Worm (Caenorhabditis elegans) whole organism, late embryonic: Measurements from ENCODE around the gene F16G10.3.

Source experiments
- C08G9.2 ChIP-seq: sonication (generic microtip); optimal IDR thresholded peaks from 2 replicates; lab custom pipeline; 2016; ENCODE audit warnings: mild to moderate bottlenecking, missing genetic modification characterization, moderate library complexity, missing compliant biosample characterization
- K02D7.2 ChIP-seq: sonication (generic microtip); optimal IDR thresholded peaks from 2 replicates; lab custom pipeline; 2017; ENCODE audit warnings: mild to moderate bottlenecking, missing genetic modification characterization, missing compliant biosample characterization
- K09A11.1 ChIP-seq: sonication (generic microtip); optimal IDR thresholded peaks from 2 replicates; lab custom pipeline; 2017; ENCODE audit warnings: antibody characterized with exemption, mild to moderate bottlenecking, missing genetic modification characterization, missing compliant biosample characterization; ENCODE audit not compliant: insufficient read depth
- ahr-1 ChIP-seq: sonication (generic microtip); optimal IDR thresholded peaks from 2 replicates; lab custom pipeline; 2016; ENCODE audit warnings: missing genetic modification characterization, missing compliant biosample characterization
- ceh-14 ChIP-seq: sonication (generic microtip); optimal IDR thresholded peaks from 2 replicates; lab custom pipeline; 2016; ENCODE audit warnings: missing genotype, missing genetic modification characterization, missing compliant biosample characterization
- ceh-18 ChIP-seq: sonication (generic microtip); optimal IDR thresholded peaks from 2 replicates; lab custom pipeline; 2016; ENCODE audit warnings: missing genetic modification characterization, missing compliant biosample characterization
- ceh-34 ChIP-seq: sonication (generic microtip); optimal IDR thresholded peaks from 2 replicates; lab custom pipeline; 2016; ENCODE audit warnings: mild to moderate bottlenecking, missing genetic modification characterization, missing compliant biosample characterization
- ceh-48 ChIP-seq: sonication (generic microtip); optimal IDR thresholded peaks from 2 replicates; lab custom pipeline; 2016; ENCODE audit warnings: missing genetic modification characterization, inconsistent platforms, missing compliant biosample characterization
- ceh-6 ChIP-seq: fragments of 200-800 bp; sonication (Bioruptor generic); optimal IDR thresholded peaks from 2 replicates; lab custom pipeline; 2018; ENCODE audit warnings: mild to moderate bottlenecking, missing genetic modification characterization, missing compliant biosample characterization
- ceh-9 ChIP-seq: sonication (generic microtip); optimal IDR thresholded peaks from 2 replicates; lab custom pipeline; 2016; ENCODE audit warnings: mild to moderate bottlenecking, missing genetic modification characterization, inconsistent platforms, missing compliant biosample characterization
- che-1 ChIP-seq: sonication (generic microtip); optimal IDR thresholded peaks from 2 replicates; lab custom pipeline; 2016; ENCODE audit warnings: mild to moderate bottlenecking, missing genetic modification characterization, missing compliant biosample characterization
- dve-1 ChIP-seq: sonication (generic microtip); optimal IDR thresholded peaks from 2 replicates; lab custom pipeline; 2017; ENCODE audit warnings: antibody characterized with exemption, mild to moderate bottlenecking, missing genetic modification characterization, missing compliant biosample characterization
- elt-4 ChIP-seq: sonication (generic microtip); optimal IDR thresholded peaks from 2 replicates; lab custom pipeline; 2016; ENCODE audit warnings: missing genetic modification characterization, missing compliant biosample characterization
- ets-4 ChIP-seq: sonication (generic microtip); optimal IDR thresholded peaks from 2 replicates; lab custom pipeline; 2016; ENCODE audit warnings: missing genetic modification characterization, missing compliant biosample characterization
- fkh-6 ChIP-seq: sonication (generic microtip); optimal IDR thresholded peaks from 2 replicates; lab custom pipeline; 2016; ENCODE audit warnings: missing genetic modification characterization, missing compliant biosample characterization
- gmeb-2 ChIP-seq: sonication (generic microtip); optimal IDR thresholded peaks from 2 replicates; lab custom pipeline; 2016; ENCODE audit warnings: missing genetic modification characterization, inconsistent platforms, missing compliant biosample characterization
- hlh-8 ChIP-seq: sonication (generic microtip); optimal IDR thresholded peaks from 2 replicates; lab custom pipeline; 2016; ENCODE audit warnings: missing genotype, missing genetic modification characterization, missing compliant biosample characterization
- lin-11 ChIP-seq: fragments of 200-800 bp; sonication (Bioruptor generic); optimal IDR thresholded peaks from 2 replicates; lab custom pipeline; 2018; ENCODE audit warnings: mild to moderate bottlenecking, missing genetic modification characterization, missing compliant biosample characterization
- madf-2 ChIP-seq: sonication (generic microtip); optimal IDR thresholded peaks from 2 replicates; lab custom pipeline; 2017; ENCODE audit warnings: missing genetic modification characterization, missing compliant biosample characterization
- nhr-11 ChIP-seq: fragments of 150-350 bp; optimal IDR thresholded peaks from 2 replicates; lab custom pipeline; 2014; ENCODE audit warnings: missing biosample characterization, missing genetic modification characterization
- nhr-232 ChIP-seq: sonication (generic microtip); optimal IDR thresholded peaks from 2 replicates; lab custom pipeline; 2016; ENCODE audit warnings: missing genetic modification characterization, missing compliant biosample characterization
- odd-2 ChIP-seq: sonication (generic microtip); optimal IDR thresholded peaks from 2 replicates; lab custom pipeline; 2017; ENCODE audit warnings: antibody characterized with exemption, mild to moderate bottlenecking, missing genetic modification characterization, missing compliant biosample characterization
- pag-3 ChIP-seq: sonication (generic microtip); optimal IDR thresholded peaks from 2 replicates; lab custom pipeline; 2016; ENCODE audit warnings: missing compliant biosample characterization, missing genetic modification characterization, borderline replicate concordance
- pat-9 ChIP-seq: fragments of 200-800 bp; sonication (Bioruptor generic); optimal IDR thresholded peaks from 2 replicates; lab custom pipeline; 2018; ENCODE audit warnings: mild to moderate bottlenecking, missing genetic modification characterization, moderate library complexity, missing compliant biosample characterization
- pha-2 ChIP-seq: sonication (generic microtip); optimal IDR thresholded peaks from 2 replicates; lab custom pipeline; 2017; ENCODE audit warnings: mild to moderate bottlenecking, missing genetic modification characterization, missing compliant biosample characterization
- pha-4 ChIP-seq: fragments of 150-350 bp; optimal IDR thresholded peaks from 2 replicates; lab custom pipeline; 2018; ENCODE audit warnings: missing biosample characterization, missing genetic modification reagents, missing genetic modification characterization
- ref-2 ChIP-seq: sonication (generic microtip); optimal IDR thresholded peaks from 2 replicates; lab custom pipeline; 2016; ENCODE audit warnings: missing genetic modification characterization, missing compliant biosample characterization
- rnt-1 ChIP-seq: sonication (generic microtip); optimal IDR thresholded peaks from 2 replicates; lab custom pipeline; 2016; ENCODE audit warnings: missing genetic modification characterization, missing compliant biosample characterization
- sdc-2 ChIP-seq: sonication (generic microtip); optimal IDR thresholded peaks from 2 replicates; lab custom pipeline; 2016; ENCODE audit warnings: missing genotype, missing genetic modification characterization, missing compliant biosample characterization
- syd-9 ChIP-seq: sonication (generic microtip); optimal IDR thresholded peaks from 2 replicates; lab custom pipeline; 2016; ENCODE audit warnings: mild to moderate bottlenecking, missing genetic modification characterization, moderate library complexity, missing compliant biosample characterization
- tbx-2 ChIP-seq: sonication (generic microtip); optimal IDR thresholded peaks from 2 replicates; lab custom pipeline; 2016; ENCODE audit warnings: missing genetic modification characterization, missing compliant biosample characterization
- unc-3 ChIP-seq, 2 experiments: fragments of 200-800 bp in 1 of 2; sonication (Bioruptor generic) in 1 of 2; sonication (generic microtip) in 1 of 2; conservative IDR thresholded peaks in 1 of 2; optimal IDR thresholded peaks in 1 of 2; 2 replicates each; pipeline versions ENCODE4 v1.3.6 to Lab custom; 2016 to 2022; ENCODE audit warnings: missing compliant biosample characterization in 2 of 2, missing genetic modification characterization in 2 of 2, missing genetic modification reagents in 1 of 2
- unc-55 ChIP-seq: sonication (generic microtip); optimal IDR thresholded peaks from 2 replicates; lab custom pipeline; 2017; ENCODE audit warnings: missing biosample characterization, missing genetic modification reagents, missing genetic modification characterization
- zip-5 ChIP-seq: sonication (generic microtip); optimal IDR thresholded peaks from 2 replicates; lab custom pipeline; 2016; ENCODE audit warnings: missing genetic modification characterization, missing compliant biosample characterization
- ztf-16 ChIP-seq: sonication (generic microtip); optimal IDR thresholded peaks from 2 replicates; lab custom pipeline; 2017; ENCODE audit warnings: missing genetic modification characterization, missing compliant biosample characterization

The F16G10.3 gene

ce11 chrII:2372090-2372489 is at the start of gene F16G10.3:
F16G10.3 (plus strand) TSS chrII:2372390.
- TF ChIP-seq pha-2 (tag; lab: Kevin White, UChicago): no peak
- TF ChIP-seq odd-2: no peak
- no peak for TF ChIP-seq zip-5 (tag; lab: Kevin White, UChicago)
- no peak for TF ChIP-seq nhr-11 (tag; lab: Kevin White, UChicago)
- no peak for TF ChIP-seq gmeb-2 (tag; lab: Kevin White, UChicago)
- no peak for TF ChIP-seq pha-4 (tag; lab: Kevin White, UChicago)
- TF ChIP-seq tbx-2: no peak
- no peak for TF ChIP-seq ceh-14
- TF ChIP-seq unc-3 (GFP tag; conservative IDR thresholded peaks at IDR 0.05; lab: Robert Waterston, UW): no peak
- TF ChIP-seq unc-3 (tag; optimal IDR thresholded peaks at IDR 0.05; lab: Kevin White, UChicago): no peak
- TF ChIP-seq sdc-2 (tag; lab: Kevin White, UChicago): no peak
- TF ChIP-seq K09A11.1 (tag; lab: Kevin White, UChicago): no peak
- no peak for TF ChIP-seq C08G9.2 (tag; lab: Kevin White, UChicago)
- TF ChIP-seq unc-55: no peak
- no peak for TF ChIP-seq elt-4 (tag; lab: Kevin White, UChicago)

- TF ChIP-seq tbx-2 (no peak), ceh-9 (no peak), gmeb-2 (tag; lab: Kevin White, UChicago) (no peak), ceh-48 (tag; lab: Kevin White, UChicago) (no peak), syd-9 (tag; lab: Kevin White, UChicago) (no peak), hlh-8 (tag; lab: Kevin White, UChicago) (no peak), nhr-232 (tag; lab: Kevin White, UChicago) (no peak), ets-4 (no peak), ceh-18 (tag; lab: Kevin White, UChicago) (no peak), pag-3 (tag; lab: Kevin White, UChicago) (no peak), rnt-1 (tag; lab: Kevin White, UChicago) (no peak), che-1 (tag; lab: Kevin White, UChicago) (no peak), fkh-6 (tag; lab: Kevin White, UChicago) (no peak), odd-2 (no peak), lin-11 (tag; lab: Kevin White, UChicago) (no peak), pat-9 (tag; lab: Kevin White, UChicago) (no peak), madf-2 (tag; lab: Kevin White, UChicago) (no peak), ceh-6 (GFP tag; lab: Kevin White, UChicago) (no peak), ref-2 (no peak)
- TF ChIP-seq, all 69 proteins: peak for 0
Measured at ce11 chrII:2322857-2323518, 49.2 kb upstream of the F16G10.3 start, which contains the start of the genes ZK1240.6 and ZK1240.2. ZK1240.6 (minus strand) TSS chrII:2322907. ZK1240.2 (plus strand) TSS chrII:2323376.

- TF ChIP-seq ceh-6 (GFP tag; lab: Kevin White, UChicago): no peak
- no peak for TF ChIP-seq ztf-16 (tag; lab: Kevin White, UChicago)
- no peak for TF ChIP-seq rnt-1 (tag; lab: Kevin White, UChicago)
- no peak for TF ChIP-seq dve-1 (tag; lab: Kevin White, UChicago)
- no peak for TF ChIP-seq ahr-1 (tag; lab: Kevin White, UChicago)
- no peak for TF ChIP-seq ceh-34 (tag; lab: Kevin White, UChicago)
- no peak for TF ChIP-seq K02D7.2
- TF ChIP-seq pat-9 (tag; lab: Kevin White, UChicago): no peak
- TF ChIP-seq ceh-9: no peak
- TF ChIP-seq syd-9 (tag; lab: Kevin White, UChicago): no peak
Measured at ce11 chrII:2324956-2325355, 47.2 kb upstream of the F16G10.3 start, which contains the start of gene ZK1240.11. ZK1240.11 (plus strand) TSS chrII:2325256.
